Fruit fly (Drosophila melanogaster): ENCODE measurements around the gene CG33288.

Gene CG33288

DNA sequence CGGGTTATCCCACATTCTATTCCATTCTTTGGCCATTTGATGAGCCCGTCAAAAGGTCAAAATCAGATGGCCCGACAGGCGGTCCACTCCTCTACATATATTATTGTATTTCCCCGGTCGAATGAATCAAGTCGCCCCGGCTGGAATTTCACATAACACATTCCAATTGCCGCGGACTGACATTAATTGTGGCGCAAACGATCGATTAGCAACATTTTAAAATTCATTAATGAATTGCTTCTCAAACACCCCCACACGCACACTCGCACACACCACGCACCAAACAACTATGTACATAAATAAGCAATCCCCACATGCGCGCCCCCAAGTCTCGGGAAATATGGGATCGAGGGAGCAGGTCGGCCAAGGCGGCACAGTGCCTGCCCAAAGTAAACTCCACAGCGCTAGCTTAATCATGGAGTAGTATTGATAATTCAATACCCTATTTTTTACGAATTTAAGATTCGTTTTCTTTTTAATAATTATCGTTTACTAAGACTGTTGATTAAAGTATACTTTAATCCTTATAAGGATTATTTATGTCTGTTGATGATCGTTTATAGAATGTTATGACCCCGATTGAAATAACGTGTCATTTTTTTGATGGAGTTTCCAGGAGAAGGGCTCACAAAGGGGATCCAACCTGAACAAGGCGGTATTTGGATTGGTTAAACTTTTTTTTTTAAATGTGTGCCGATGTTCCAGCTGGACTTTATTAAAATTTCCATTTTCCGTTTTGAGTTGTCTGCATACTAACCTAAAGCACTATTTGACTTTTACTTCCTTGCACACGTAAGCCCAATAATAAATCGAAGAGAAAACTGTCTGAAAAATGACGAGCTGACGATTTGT is 37.9 kb downstream of the CG33288 start:
- no peak for TF ChIP-seq noc (tag; optimal IDR thresholded peaks at IDR 0.05)

DNA sequence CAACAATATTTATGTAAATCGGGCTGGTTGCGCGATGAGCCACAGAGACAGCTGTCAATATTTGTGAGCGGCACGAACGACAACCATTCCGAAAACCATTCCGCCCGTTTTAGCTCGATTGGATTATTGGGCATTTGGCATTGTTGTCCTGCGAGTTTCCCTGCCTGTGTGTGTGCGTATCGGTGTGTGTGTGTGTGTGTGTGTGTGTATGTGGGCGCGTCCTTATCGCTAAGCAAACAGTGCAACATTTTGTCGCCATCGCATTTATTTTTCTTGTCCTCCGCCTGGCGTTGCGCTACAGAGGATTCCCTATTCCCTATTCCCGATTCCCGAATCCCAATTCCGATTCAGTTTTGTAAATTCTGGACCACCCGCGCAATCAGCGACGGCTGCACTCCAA is 44.3 kb downstream of the CG33288 start:
- TF ChIP-seq noc (tag; optimal IDR thresholded peaks at IDR 0.05): no peak

DNA sequence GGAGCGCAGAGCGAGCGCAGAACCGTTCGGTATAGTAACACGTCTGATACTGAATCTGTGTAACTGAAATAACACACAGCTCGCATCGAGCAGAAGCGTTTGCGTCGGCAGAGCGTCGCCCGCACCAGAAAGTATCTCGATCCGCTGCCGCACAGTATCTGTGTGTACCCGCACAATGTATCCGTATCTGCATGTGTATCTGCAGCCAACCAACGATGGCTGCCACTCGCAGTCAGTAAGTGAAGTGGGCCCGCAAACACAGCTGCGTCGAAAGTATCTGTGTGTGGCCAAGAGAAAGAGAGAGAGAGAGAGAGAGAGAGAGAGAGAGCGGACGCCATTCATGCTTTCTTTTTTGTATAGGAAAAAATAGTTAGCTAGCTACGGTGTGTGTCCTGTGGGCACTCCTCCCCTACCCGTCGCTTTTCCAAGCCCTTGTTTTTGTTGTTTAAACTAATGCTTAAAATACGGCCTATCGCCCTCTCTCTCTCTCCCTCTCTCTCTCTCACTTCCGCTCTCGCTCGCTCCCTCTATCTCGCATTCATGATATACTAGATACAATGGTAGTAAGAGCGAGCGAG is 48.9 kb downstream of the CG33288 start, which contains the start of gene croc:
croc (minus strand) TSS at position 51 of the 578 bp plus-strand sequence.
- no peak for TF ChIP-seq noc (tag; optimal IDR thresholded peaks at IDR 0.05)

DNA sequence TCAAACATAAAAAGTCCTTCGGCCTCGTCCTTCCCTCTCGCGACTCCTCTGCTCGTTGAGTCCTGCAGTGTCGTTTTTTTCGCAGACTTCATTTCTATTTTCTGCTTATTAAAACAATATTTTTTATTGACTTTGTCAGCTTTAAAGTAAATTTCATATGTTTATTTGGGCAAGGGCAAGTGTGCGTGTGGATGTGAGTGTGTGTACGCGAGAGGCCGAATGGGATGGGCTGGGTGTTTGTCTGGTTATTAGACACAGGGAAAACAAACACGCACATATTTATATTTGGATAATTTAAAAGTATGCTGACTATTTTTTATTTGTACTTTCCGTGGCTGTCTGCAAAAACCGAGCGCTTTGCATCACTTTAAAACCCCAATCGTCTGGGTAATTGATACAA is 50.3 kb downstream of the CG33288 start:
- no peak for TF ChIP-seq noc (tag; optimal IDR thresholded peaks at IDR 0.05)

DNA sequence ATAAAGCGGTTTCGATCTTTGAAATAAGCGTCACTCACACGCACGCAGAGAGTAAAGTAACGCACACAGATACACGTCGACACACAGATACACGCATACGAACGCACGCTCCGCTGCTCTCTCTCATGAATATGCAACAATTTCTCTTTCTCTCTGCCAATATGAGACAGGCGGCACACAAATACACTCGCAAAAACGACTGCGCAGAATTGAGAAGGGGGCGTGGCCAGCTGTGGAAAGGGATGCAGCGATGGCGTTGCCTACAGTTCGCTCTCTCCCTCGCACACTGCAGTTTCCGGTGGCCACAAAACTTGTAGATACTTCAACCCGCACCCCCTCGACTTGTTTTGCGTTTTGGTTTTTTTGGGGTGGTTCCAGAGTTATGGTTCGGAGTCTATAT is 52.0 kb downstream of the CG33288 start:
- TF ChIP-seq noc (tag; optimal IDR thresholded peaks at IDR 0.05): no peak

DNA sequence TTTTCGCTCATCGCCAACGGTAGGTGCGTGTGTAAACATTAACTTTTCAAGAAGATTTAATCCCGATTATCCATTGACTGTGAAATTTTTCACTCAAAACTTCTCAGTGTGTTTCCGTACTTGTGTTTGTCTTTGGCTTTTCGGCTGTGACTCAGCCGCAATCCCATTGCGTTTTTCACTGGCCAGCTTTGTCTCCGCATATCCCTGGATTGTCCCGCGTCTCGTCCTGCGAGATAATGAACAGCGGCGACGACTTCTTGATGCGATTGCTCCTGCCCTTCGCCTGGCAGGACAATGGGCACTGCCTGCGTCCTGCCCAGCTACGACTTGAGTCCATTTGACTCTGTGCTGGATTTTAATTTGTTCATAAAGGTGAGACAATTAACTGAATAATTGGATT is 54.5 kb downstream of the CG33288 start:
- no peak for TF ChIP-seq noc (tag; optimal IDR thresholded peaks at IDR 0.05)
